Worm (Caenorhabditis elegans): ENCODE data around the gene srsx-13.
A peak's percentile ranks its signal among the peaks of the same experiment; 100 is the strongest.

srsx-13 gene

ce11 chrV:4951434-4951833, 31.6 kb downstream of the srsx-13 start, which contains the start of gene str-207:
Gene str-207, plus strand, starts transcription at chrV:4951734.
- TF ChIP-seq eor-1 (tag; optimal IDR thresholded peaks at IDR 0.05) (no peak), nhr-23 (tag; optimal IDR thresholded peaks at IDR 0.05) (no peak), nhr-43 (tag; optimal IDR thresholded peaks at IDR 0.05; ENCODE audit: poor library complexity, severe bottlenecking) (no peak), egl-5 (tag; optimal IDR thresholded peaks at IDR 0.05) (no peak), lsy-12 (tag; optimal IDR thresholded peaks at IDR 0.05) (no peak), mml-1 (tag; optimal IDR thresholded peaks at IDR 0.05) (no peak), nhr-11 (tag; optimal IDR thresholded peaks at IDR 0.05) (no peak), nhr-76 (tag; optimal IDR thresholded peaks at IDR 0.05) (no peak)

ce11 chrV:4948635-4949034, 34.4 kb downstream of the srsx-13 start, which contains the start of gene str-209:
Gene str-209, plus strand, starts transcription at chrV:4948935.
- TF ChIP-seq ztf-4 (tag; optimal IDR thresholded peaks at IDR 0.05) = no peak
- TF ChIP-seq unc-62 (GFP tag; optimal IDR thresholded peaks at IDR 0.05) = no peak
- no peak for TF ChIP-seq nhr-25 (tag; optimal IDR thresholded peaks at IDR 0.05)
- TF ChIP-seq elt-3 (tag; optimal IDR thresholded peaks at IDR 0.05) = no peak
- no peak for TF ChIP-seq nhr-12 (tag; optimal IDR thresholded peaks at IDR 0.05)
- TF ChIP-seq skn-1 (tag; optimal IDR thresholded peaks at IDR 0.05) = no peak
- TF ChIP-seq daf-12 (tag; optimal IDR thresholded peaks at IDR 0.05) = no peak
- no peak for TF ChIP-seq ceh-82 (tag; optimal IDR thresholded peaks at IDR 0.05)
- TF ChIP-seq ztf-11 (tag; optimal IDR thresholded peaks at IDR 0.05) = no peak
- TF ChIP-seq nhr-28 (tag; optimal IDR thresholded peaks at IDR 0.05) = no peak
- no peak for TF ChIP-seq pha-4 (tag; optimal IDR thresholded peaks at IDR 0.05)
- no peak for TF ChIP-seq tbx-2 (tag; optimal IDR thresholded peaks at IDR 0.05)
- no peak for TF ChIP-seq lsy-12 (tag; optimal IDR thresholded peaks at IDR 0.05)
- no peak for TF ChIP-seq egl-5 (tag; optimal IDR thresholded peaks at IDR 0.05)
- no peak for TF ChIP-seq ceh-9 (tag; optimal IDR thresholded peaks at IDR 0.05)
- TF ChIP-seq unc-39 (tag; optimal IDR thresholded peaks at IDR 0.05) = no peak
- no peak for TF ChIP-seq zag-1 (tag; optimal IDR thresholded peaks at IDR 0.05)

ce11 chrV:4944219-4944618, 38.8 kb downstream of the srsx-13 start, which contains the start of gene str-211:
Gene str-211, minus strand, starts transcription at chrV:4944319.
- TF ChIP-seq elt-3 (tag; optimal IDR thresholded peaks at IDR 0.05) (no peak), ceh-16 (tag; optimal IDR thresholded peaks at IDR 0.05) (no peak), nhr-25 (tag; optimal IDR thresholded peaks at IDR 0.05) (no peak), unc-62 (GFP tag; optimal IDR thresholded peaks at IDR 0.05) (no peak), jun-1 (tag; optimal IDR thresholded peaks at IDR 0.05) (no peak), ztf-4 (tag; optimal IDR thresholded peaks at IDR 0.05) (no peak), nhr-23 (tag; optimal IDR thresholded peaks at IDR 0.05) (no peak), nhr-237 (tag; optimal IDR thresholded peaks at IDR 0.05) (no peak), ztf-11 (tag; optimal IDR thresholded peaks at IDR 0.05) (no peak), tbx-2 (tag; optimal IDR thresholded peaks at IDR 0.05) (no peak), nhr-12 (tag; optimal IDR thresholded peaks at IDR 0.05) (no peak), nhr-28 (tag; optimal IDR thresholded peaks at IDR 0.05) (no peak), mdl-1 (tag; optimal IDR thresholded peaks at IDR 0.05) (no peak), snpc-4 (tag; optimal IDR thresholded peaks at IDR 0.05) (no peak), sea-2 (GFP tag; optimal IDR thresholded peaks at IDR 0.05) (no peak), eor-1 (tag; optimal IDR thresholded peaks at IDR 0.05) (no peak), R02D3.7 (tag; optimal IDR thresholded peaks at IDR 0.05) (no peak), elt-1 (tag; optimal IDR thresholded peaks at IDR 0.05) (no peak), egl-5 (tag; optimal IDR thresholded peaks at IDR 0.05) (no peak)

ce11 chrV:4937337-4937736, 45.7 kb downstream of the srsx-13 start:
- TF ChIP-seq hmg-11 (tag; optimal IDR thresholded peaks at IDR 0.05) (no peak), elt-2 (tag; optimal IDR thresholded peaks at IDR 0.05) (no peak), elt-3 (tag; optimal IDR thresholded peaks at IDR 0.05) (no peak)

- TF ChIP-seq nhr-12 (tag; optimal IDR thresholded peaks at IDR 0.05) (no peak), unc-39 (tag; optimal IDR thresholded peaks at IDR 0.05) (no peak), elt-1 (tag; optimal IDR thresholded peaks at IDR 0.05) (no peak), aly-2 (tag; optimal IDR thresholded peaks at IDR 0.05) (no peak), hmg-11 (tag; optimal IDR thresholded peaks at IDR 0.05) (no peak), egl-5 (tag; optimal IDR thresholded peaks at IDR 0.05) (no peak), lin-39 (tag; optimal IDR thresholded peaks at IDR 0.05) (no peak), mml-1 (tag; optimal IDR thresholded peaks at IDR 0.05) (no peak), pqm-1 (tag; optimal IDR thresholded peaks at IDR 0.05) (peak; percentile 51), elt-2 (tag; optimal IDR thresholded peaks at IDR 0.05) (peak; percentile 37), daf-12 (tag; optimal IDR thresholded peaks at IDR 0.05) (no peak)
These were observed 47.9 kb downstream of the srsx-13 start for ce11 chrV:4935096-4935495.

Data from whole organism, L3 larva.